Fruit fly (Drosophila melanogaster) whole organism, embryonic: ENCODE results near the gene CG11374.

Experiments
- Bgb ChIP-seq: fragments of 200-800 bp; sonication (Bioruptor generic); IDR thresholded peaks from 2 replicates; pipeline ENCODE4 v1.3.6; 2022; ENCODE audit warnings: missing biosample characterization, missing genetic modification characterization; ENCODE audit not compliant: partially characterized antibody
- CG10565 ChIP-seq: fragments of 200-800 bp; sonication (Bioruptor generic); optimal IDR thresholded peaks from 3 replicates; lab custom pipeline; 2016; ENCODE audit warnings: missing biosample characterization, mild to moderate bottlenecking, missing genetic modification characterization
- CG11085 ChIP-seq: fragments of 200-800 bp; sonication (Bioruptor generic); IDR thresholded peaks from 2 replicates; pipeline ENCODE4 v1.3.6; 2022; ENCODE audit warnings: missing biosample characterization, missing genetic modification characterization
- CG11247 ChIP-seq: fragments of 200-800 bp; sonication (Bioruptor generic); IDR thresholded peaks from 2 replicates; pipeline ENCODE4 v1.3.6; 2022; ENCODE audit warnings: missing biosample characterization, missing genetic modification characterization
- CG12104 ChIP-seq: fragments of 200-800 bp; sonication (Bioruptor generic); optimal IDR thresholded peaks from 3 replicates; lab custom pipeline; 2016; ENCODE audit warnings: missing biosample characterization, missing genetic modification characterization
- CG12299 ChIP-seq: fragments of 200-800 bp; sonication (Bioruptor generic); optimal IDR thresholded peaks from 2 replicates; lab custom pipeline; 2018; ENCODE audit warnings: missing biosample characterization, mild to moderate bottlenecking, missing genetic modification characterization
- CG1529 ChIP-seq: fragments of 200-800 bp; sonication (Bioruptor generic); optimal IDR thresholded peaks from 3 replicates; lab custom pipeline; 2018; ENCODE audit warnings: missing biosample characterization, missing genetic modification characterization
- CG15601 ChIP-seq: fragments of 200-800 bp; sonication (Bioruptor generic); optimal IDR thresholded peaks from 3 replicates; lab custom pipeline; 2019; ENCODE audit warnings: missing biosample characterization, mild to moderate bottlenecking, missing genetic modification characterization, moderate library complexity
- CG1647 ChIP-seq: fragments of 200-800 bp; sonication (Bioruptor generic); optimal IDR thresholded peaks from 3 replicates; lab custom pipeline; 2016; ENCODE audit warnings: missing biosample characterization, missing genetic modification characterization
- CG1832 ChIP-seq: fragments of 200-800 bp; sonication (Bioruptor generic); optimal IDR thresholded peaks from 2 replicates; lab custom pipeline; 2017; ENCODE audit warnings: missing biosample characterization, mild to moderate bottlenecking, missing genetic modification characterization, inconsistent platforms
- CG18476 ChIP-seq: fragments of 200-800 bp; sonication (Bioruptor generic); optimal IDR thresholded peaks from 2 replicates; lab custom pipeline; 2016; ENCODE audit warnings: missing biosample characterization, mild to moderate bottlenecking, missing genetic modification characterization
- CG18764 ChIP-seq: fragments of 200-800 bp; sonication (Bioruptor generic); optimal IDR thresholded peaks from 3 replicates; lab custom pipeline; 2016; ENCODE audit warnings: missing biosample characterization, missing genetic modification characterization
- CG30431 ChIP-seq: fragments of 200-800 bp; sonication (Bioruptor generic); optimal IDR thresholded peaks from 2 replicates; lab custom pipeline; 2017; ENCODE audit warnings: missing biosample characterization, missing genetic modification characterization
- CG31224 ChIP-seq: fragments of 200-800 bp; sonication (Bioruptor generic); IDR thresholded peaks from 2 replicates; pipeline ENCODE4 v1.3.6; 2022; ENCODE audit warnings: missing biosample characterization, missing genetic modification characterization
- CG34422 ChIP-seq: fragments of 200-800 bp; sonication (Bioruptor generic); IDR thresholded peaks from 3 replicates; pipeline ENCODE4 v1.3.6; 2022; ENCODE audit warnings: missing biosample characterization, missing genetic modification characterization
- CG4730 ChIP-seq: fragments of 200-800 bp; sonication (Bioruptor generic); IDR thresholded peaks from 2 replicates; pipeline ENCODE4 v1.3.6; 2022; ENCODE audit warnings: missing biosample characterization, missing genetic modification characterization
- CG6272 ChIP-seq: fragments of 200-800 bp; sonication (Bioruptor generic); IDR thresholded peaks from 2 replicates; pipeline ENCODE4 v1.3.6; 2022; ENCODE audit warnings: missing biosample characterization, missing genetic modification characterization
- CG7372 ChIP-seq: fragments of 200-800 bp; sonication (Bioruptor generic); IDR thresholded peaks from 2 replicates; pipeline ENCODE4 v1.3.6; 2022; ENCODE audit warnings: missing biosample characterization, missing genetic modification characterization
- CG7786 ChIP-seq: fragments of 200-800 bp; sonication (Bioruptor generic); optimal IDR thresholded peaks from 2 replicates; lab custom pipeline; 2016; ENCODE audit warnings: missing biosample characterization, missing genetic modification characterization
- Fer3 ChIP-seq: fragments of 200-800 bp; sonication (Bioruptor generic); optimal IDR thresholded peaks from 2 replicates; lab custom pipeline; 2018; ENCODE audit warnings: missing biosample characterization, mild to moderate bottlenecking, missing genetic modification characterization, moderate library complexity
- HLHmδ ChIP-seq: fragments of 200-800 bp; sonication (Bioruptor generic); optimal IDR thresholded peaks from 2 replicates; lab custom pipeline; 2018; ENCODE audit warnings: missing biosample characterization, mild to moderate bottlenecking, missing genetic modification characterization, moderate library complexity
- Hand ChIP-seq: fragments of 200-800 bp; sonication (Bioruptor generic); optimal IDR thresholded peaks from 2 replicates; lab custom pipeline; 2017; ENCODE audit warnings: mild to moderate bottlenecking, missing biosample characterization, missing genetic modification reagents, missing genetic modification characterization
- Hr3 ChIP-seq: fragments of 200-800 bp; sonication (Bioruptor generic); optimal IDR thresholded peaks from 3 replicates; lab custom pipeline; 2016; ENCODE audit warnings: missing biosample characterization, missing genetic modification characterization
- Kr ChIP-seq: fragments of 200-800 bp; sonication (Bioruptor generic); optimal IDR thresholded peaks from 2 replicates; lab custom pipeline; 2017; ENCODE audit warnings: missing biosample characterization, mild to moderate bottlenecking, missing genetic modification characterization
- Mad ChIP-seq: fragments of 200-800 bp; sonication (Bioruptor generic); optimal IDR thresholded peaks from 2 replicates; lab custom pipeline; 2016; ENCODE audit warnings: missing biosample characterization, missing genetic modification characterization
- Myb ChIP-seq: fragments of 200-800 bp; sonication (Bioruptor generic); optimal IDR thresholded peaks from 2 replicates; lab custom pipeline; 2016; ENCODE audit warnings: missing biosample characterization, missing genetic modification characterization
- NC2β ChIP-seq: fragments of 200-800 bp; sonication (Bioruptor generic); optimal IDR thresholded peaks from 2 replicates; lab custom pipeline; 2016; ENCODE audit warnings: missing biosample characterization, missing genetic modification characterization
- Neu2 ChIP-seq: fragments of 200-800 bp; sonication (Bioruptor generic); optimal IDR thresholded peaks from 3 replicates; lab custom pipeline; 2016; ENCODE audit warnings: missing biosample characterization, missing genetic modification characterization, borderline replicate concordance
- Scr ChIP-seq: fragments of 200-800 bp; sonication (Bioruptor generic); IDR thresholded peaks from 2 replicates; pipeline ENCODE4 v1.3.6; 2022; ENCODE audit warnings: missing biosample characterization, missing genetic modification characterization; ENCODE audit not compliant: partially characterized antibody
- Sry-δ ChIP-seq: fragments of 200-800 bp; sonication (Bioruptor generic); optimal IDR thresholded peaks from 2 replicates; lab custom pipeline; 2016; ENCODE audit warnings: missing biosample characterization, missing genetic modification characterization
- Usf ChIP-seq: fragments of 200-800 bp; sonication (Bioruptor generic); optimal IDR thresholded peaks from 2 replicates; lab custom pipeline; 2017; ENCODE audit warnings: missing genotype, missing biosample characterization, missing genetic modification characterization
- Vsx1 ChIP-seq: fragments of 200-800 bp; sonication (Bioruptor generic); optimal IDR thresholded peaks from 2 replicates; lab custom pipeline; 2017; ENCODE audit warnings: missing biosample characterization, mild to moderate bottlenecking, missing genetic modification characterization, missing genetic modification reagents
- ac ChIP-seq: fragments of 200-800 bp; sonication (Bioruptor generic); optimal IDR thresholded peaks from 3 replicates; lab custom pipeline; 2017; ENCODE audit warnings: missing biosample characterization, mild to moderate bottlenecking, missing genetic modification characterization
- al ChIP-seq: fragments of 200-800 bp; sonication (Bioruptor generic); IDR thresholded peaks from 2 replicates; pipeline ENCODE4 v1.3.6; 2022; ENCODE audit warnings: missing biosample characterization, missing genetic modification characterization
- ato ChIP-seq: fragments of 200-800 bp; sonication (Bioruptor generic); IDR thresholded peaks from 2 replicates; pipeline ENCODE4 v1.3.6; 2022; ENCODE audit warnings: missing biosample characterization, missing genetic modification characterization; ENCODE audit not compliant: partially characterized antibody
- bbx ChIP-seq: fragments of 200-800 bp; sonication (Bioruptor generic); IDR thresholded peaks from 2 replicates; pipeline ENCODE4 v1.3.6; 2022; ENCODE audit warnings: missing biosample characterization, missing genetic modification characterization; ENCODE audit not compliant: partially characterized antibody
- fd3F ChIP-seq: fragments of 200-800 bp; sonication (Bioruptor generic); optimal IDR thresholded peaks from 2 replicates; lab custom pipeline; 2018; ENCODE audit warnings: missing biosample characterization, mild to moderate bottlenecking, missing genetic modification characterization, moderate library complexity
- klu ChIP-seq: fragments of 200-800 bp; sonication (Bioruptor generic); IDR thresholded peaks from 2 replicates; pipeline ENCODE4 v1.3.6; 2022; ENCODE audit warnings: missing biosample characterization, missing genetic modification characterization
- lov ChIP-seq, 2 experiments: fragments of 200-800 bp in 1 of 2; fragments of >200 bp in 1 of 2; sonication (Bioruptor generic) in 1 of 2; IDR thresholded peaks in 1 of 2; optimal IDR thresholded peaks in 1 of 2; 2 replicates in 1 of 2; 3 replicates in 1 of 2; pipeline versions ENCODE4 v1.3.6 to Lab custom; 2017 to 2022; ENCODE audit warnings: missing biosample characterization in 1 of 2, missing genetic modification characterization in 1 of 2
- nmo ChIP-seq: fragments of 200-800 bp; sonication (Bioruptor generic); optimal IDR thresholded peaks from 2 replicates; lab custom pipeline; 2018; ENCODE audit warnings: missing biosample characterization, mild to moderate bottlenecking, missing genetic modification characterization, moderate library complexity
- pb ChIP-seq: fragments of 200-800 bp; sonication (Bioruptor generic); optimal IDR thresholded peaks from 3 replicates; lab custom pipeline; 2016; ENCODE audit warnings: missing biosample characterization, missing genetic modification characterization
- pfk ChIP-seq: fragments of 200-800 bp; sonication (Bioruptor generic); optimal IDR thresholded peaks from 2 replicates; lab custom pipeline; 2018; ENCODE audit warnings: missing biosample characterization, mild to moderate bottlenecking, missing genetic modification characterization, moderate library complexity
- rib ChIP-seq: fragments of 200-800 bp; sonication (Bioruptor generic); IDR thresholded peaks from 2 replicates; pipeline ENCODE4 v1.3.6; 2022; ENCODE audit warnings: missing biosample characterization, missing genetic modification characterization
- ro ChIP-seq: fragments of 200-800 bp; sonication (Bioruptor generic); IDR thresholded peaks from 2 replicates; pipeline ENCODE4 v1.3.6; 2022; ENCODE audit warnings: missing biosample characterization, missing genetic modification characterization
- sens-2 ChIP-seq: fragments of 200-800 bp; sonication (Bioruptor generic); IDR thresholded peaks from 2 replicates; pipeline ENCODE4 v1.3.6; 2022; ENCODE audit warnings: missing biosample characterization, missing genetic modification characterization
- sima ChIP-seq: fragments of 200-800 bp; sonication (Bioruptor generic); optimal IDR thresholded peaks from 2 replicates; lab custom pipeline; 2016; ENCODE audit warnings: missing biosample characterization, missing genetic modification characterization
- stc ChIP-seq: fragments of 200-800 bp; sonication (Bioruptor generic); IDR thresholded peaks from 2 replicates; pipeline ENCODE4 v1.3.6; 2022; ENCODE audit warnings: missing biosample characterization, missing genetic modification characterization
- tio ChIP-seq: fragments of 200-800 bp; sonication (Bioruptor generic); optimal IDR thresholded peaks from 2 replicates; lab custom pipeline; 2017; ENCODE audit warnings: missing biosample characterization, missing genetic modification characterization, inconsistent platforms
- trem ChIP-seq: fragments of 200-800 bp; optimal IDR thresholded peaks from 3 replicates; lab custom pipeline; 2019; ENCODE audit warnings: missing biosample characterization, mild to moderate bottlenecking, missing genetic modification characterization, moderate library complexity
- tx ChIP-seq: fragments of 200-800 bp; sonication (Bioruptor generic); optimal IDR thresholded peaks from 2 replicates; lab custom pipeline; 2016; ENCODE audit warnings: missing biosample characterization, missing genetic modification characterization
- wdn ChIP-seq: fragments of 200-800 bp; sonication (Bioruptor generic); IDR thresholded peaks from 2 replicates; pipeline ENCODE4 v1.3.6; 2022; ENCODE audit warnings: missing biosample characterization, missing genetic modification characterization
- yki ChIP-seq: fragments of >200 bp; optimal IDR thresholded peaks from 3 replicates; lab custom pipeline; 2018

Gene CG11374

dm6 chr2L:114429-114828 lies 38.3 kb downstream of the CG11374 start, which contains the start of gene ND-15 (continued):
- TF ChIP-seq CG15601 (tag; lab: Kevin White, UChicago) (no peak), CG1529 (GFP tag; lab: Kevin White, UChicago) (no peak), NC2β (GFP tag; lab: Kevin White, UChicago) (no peak), CG18764 (no peak), bbx (peak; percentile 83), rib (GFP tag; lab: Robert Waterston, UW) (no peak), stc (GFP tag; lab: Robert Waterston, UW) (no peak), Hr3 (GFP tag; lab: Kevin White, UChicago) (no peak), al (GFP tag; lab: Robert Waterston, UW) (no peak), Bgb (GFP tag; lab: Robert Waterston, UW) (peak; percentile 90), sens-2 (GFP tag; lab: Robert Waterston, UW) (no peak), Fer3 (no peak), pb (GFP tag; lab: Kevin White, UChicago) (no peak), ro (no peak), Myb (GFP tag; lab: Kevin White, UChicago) (peak; percentile 98), yki (no peak), ac (GFP tag; lab: Kevin White, UChicago) (no peak), CG12299 (tag; lab: Kevin White, UChicago) (no peak), CG12104 (GFP tag; lab: Kevin White, UChicago) (no peak), CG7372 (GFP tag; lab: Robert Waterston, UW) (no peak), Hand (no peak), trem (tag; lab: Kevin White, UChicago) (peak; percentile 29), Sry-δ (GFP tag; lab: Kevin White, UChicago) (peak; percentile 79), CG11247 (GFP tag; lab: Robert Waterston, UW) (no peak), HLHmδ (GFP tag; lab: Kevin White, UChicago) (no peak), Kr (GFP tag; lab: Kevin White, UChicago) (no peak), CG6272 (GFP tag; lab: Robert Waterston, UW) (no peak), wdn (GFP tag; lab: Robert Waterston, UW) (no peak), sima (GFP tag; lab: Kevin White, UChicago) (no peak), CG7786 (GFP tag; lab: Kevin White, UChicago) (no peak), pfk (GFP tag; lab: Kevin White, UChicago) (no peak), tx (GFP tag; lab: Kevin White, UChicago) (no peak), lov (optimal IDR thresholded peaks at IDR 0.05; lab: Kevin White, UChicago) (no peak), lov (GFP tag; IDR thresholded peaks at IDR 0.05; lab: Robert Waterston, UW) (no peak), Mad (GFP tag; lab: Kevin White, UChicago) (no peak), Usf (GFP tag; lab: Kevin White, UChicago) (no peak), klu (GFP tag; lab: Robert Waterston, UW) (no peak), CG34422 (GFP tag; lab: Robert Waterston, UW) (no peak), CG30431 (no peak), CG11085 (GFP tag; lab: Robert Waterston, UW) (no peak), CG10565 (GFP tag; lab: Kevin White, UChicago) (no peak), CG4730 (GFP tag; lab: Robert Waterston, UW) (no peak), Scr (GFP tag; lab: Robert Waterston, UW) (peak; percentile 80), ato (GFP tag; lab: Robert Waterston, UW) (0 out of 2 replicates have a peak, but pooled peaks have one; percentile 17), CG1832 (GFP tag; lab: Kevin White, UChicago) (no peak), CG18476 (no peak), Neu2 (no peak), fd3F (GFP tag; lab: Kevin White, UChicago) (no peak), nmo (GFP tag; lab: Kevin White, UChicago) (no peak), CG1647 (GFP tag; lab: Kevin White, UChicago) (no peak), CG31224 (GFP tag; lab: Robert Waterston, UW) (no peak), tio (GFP tag; lab: Kevin White, UChicago) (no peak), Vsx1 (GFP tag; lab: Kevin White, UChicago) (no peak)
